Fruit fly (Drosophila melanogaster): ENCODE results near the gene Nca.

The Nca gene

DNA sequence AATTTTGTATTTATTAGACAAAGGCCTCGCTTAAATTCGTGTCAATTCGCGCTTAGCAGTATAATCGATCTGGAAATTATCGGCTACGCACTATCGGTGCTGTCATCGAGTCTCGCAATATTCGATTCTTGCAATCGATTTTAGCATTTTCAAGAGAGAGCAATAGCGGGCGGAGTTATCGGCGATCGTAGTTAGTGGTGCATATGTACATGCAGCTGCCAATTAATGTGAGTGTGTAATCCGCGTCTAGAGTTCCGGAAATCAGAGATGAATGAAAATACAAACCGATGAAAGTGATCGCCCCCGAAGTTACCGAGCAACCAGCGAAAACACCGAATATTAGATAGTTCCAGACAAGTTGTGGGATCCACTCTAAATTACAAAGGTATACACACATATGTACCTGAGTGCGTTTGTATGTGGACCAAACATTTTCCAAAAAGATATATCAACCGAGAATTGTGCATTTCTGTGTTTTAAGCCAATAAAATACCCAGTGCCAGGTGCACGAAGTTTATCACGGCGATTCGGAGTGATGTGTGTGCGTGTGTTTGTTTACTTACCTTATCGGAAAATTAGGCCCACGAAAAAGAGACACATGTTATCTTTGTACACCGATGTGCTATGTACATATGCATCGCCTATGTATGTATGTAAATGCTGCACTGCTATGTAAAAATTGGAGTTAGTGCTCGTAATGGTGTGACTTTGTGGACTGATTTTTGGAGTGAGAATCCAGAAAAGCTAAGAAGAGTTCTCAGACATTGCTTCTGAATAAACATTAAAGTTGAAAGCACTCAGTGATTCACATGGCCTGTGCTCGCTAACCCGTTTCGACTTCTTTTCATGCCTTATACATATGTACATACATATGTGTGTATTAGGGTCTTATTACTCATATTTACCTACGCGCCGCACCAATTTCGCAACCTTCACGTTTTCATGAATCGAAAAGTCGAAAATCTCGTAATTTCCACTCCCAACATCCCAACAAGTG, 14.9 kb downstream of the Nca start:
- TF ChIP-seq CG6792 (GFP tag; optimal IDR thresholded peaks at IDR 0.05) (no peak), Eip78C (GFP tag) (no peak), lz (GFP tag; optimal IDR thresholded peaks at IDR 0.05) (no peak), Eip93F (GFP tag; optimal IDR thresholded peaks at IDR 0.05) (no peak), fkh (GFP tag; optimal IDR thresholded peaks at IDR 0.05) (peak; percentile 87), CG8119 (GFP tag; IDR thresholded peaks at IDR 0.05) (no peak)

DNA sequence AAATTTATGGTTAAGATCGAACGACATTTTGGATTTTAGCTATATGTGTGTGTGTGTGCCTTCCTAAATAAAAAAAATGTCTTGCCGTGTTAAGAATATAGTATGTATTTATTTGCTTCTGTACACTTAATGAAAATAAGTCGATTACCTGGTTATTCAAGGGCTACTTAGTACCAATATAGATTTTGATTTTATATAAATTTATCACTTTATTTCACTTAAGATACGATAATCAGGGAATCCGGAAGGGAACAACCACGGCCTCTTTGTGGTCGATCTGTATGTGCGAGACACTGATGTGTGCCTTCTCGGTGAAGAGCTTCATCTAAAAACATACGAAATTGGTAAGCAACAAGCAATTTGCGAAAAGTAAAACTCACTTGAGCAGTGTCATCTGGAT, 36.0 kb downstream of the Nca start, which contains the start of gene CG14183:
CG14183 (minus strand) TSS at position 101 of the 400 bp plus-strand sequence.
- TF ChIP-seq Sox15 (GFP tag; optimal IDR thresholded peaks at IDR 0.05) (no peak), CG6808 (GFP tag; optimal IDR thresholded peaks at IDR 0.05) (no peak), CG11902 (GFP tag; optimal IDR thresholded peaks at IDR 0.05) (no peak), CG32006 (GFP tag; optimal IDR thresholded peaks at IDR 0.05) (no peak), lz (GFP tag; optimal IDR thresholded peaks at IDR 0.05) (no peak), eg (GFP tag; IDR thresholded peaks at IDR 0.05) (no peak), CG10631 (GFP tag; optimal IDR thresholded peaks at IDR 0.05) (no peak), Sox102F (GFP tag; optimal IDR thresholded peaks at IDR 0.05) (no peak), CG15336 (GFP tag; IDR thresholded peaks at IDR 0.05) (no peak), Sox14 (GFP tag; optimal IDR thresholded peaks at IDR 0.05) (no peak), Blimp-1 (GFP tag; optimal IDR thresholded peaks at IDR 0.05) (no peak), CG6854 (GFP tag; optimal IDR thresholded peaks at IDR 0.05) (no peak), CG8632 (GFP tag; optimal IDR thresholded peaks at IDR 0.05) (no peak), CG6792 (GFP tag; optimal IDR thresholded peaks at IDR 0.05) (no peak), CG31627 (GFP tag; optimal IDR thresholded peaks at IDR 0.05) (no peak), Hr4 (GFP tag; optimal IDR thresholded peaks at IDR 0.05) (no peak), dsx (GFP tag; optimal IDR thresholded peaks at IDR 0.05; ENCODE audit: poor library complexity, severe bottlenecking) (no peak), vri (GFP tag; optimal IDR thresholded peaks at IDR 0.05) (no peak), Lpt (GFP tag; optimal IDR thresholded peaks at IDR 0.05) (no peak)

DNA sequence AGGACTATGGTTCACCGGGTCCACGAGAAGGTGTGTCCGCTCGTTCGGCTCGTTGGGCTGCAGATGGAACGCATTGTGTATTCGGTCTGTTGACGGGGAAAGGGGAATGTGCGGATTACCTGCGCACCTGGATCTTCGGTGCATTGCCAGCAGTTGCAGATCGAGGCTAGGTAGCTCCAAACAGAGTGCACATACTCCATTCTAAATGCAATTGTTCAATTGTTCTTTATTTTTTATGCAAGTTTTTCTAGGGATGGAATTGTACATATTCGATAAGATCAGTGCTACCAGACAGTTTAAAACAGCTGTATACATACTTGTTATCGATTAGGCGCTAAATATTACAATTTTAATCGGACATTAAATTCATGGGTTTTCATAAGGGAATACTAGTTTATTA, 37.1 kb downstream of the Nca start, which contains the start of gene Lamtor1:
Lamtor1 (minus strand) TSS at position 268 of the 400 bp plus-strand sequence.
- TF ChIP-seq CG16779 (tag; optimal IDR thresholded peaks at IDR 0.05) (no peak), CG6808 (GFP tag; optimal IDR thresholded peaks at IDR 0.05) (no peak)

DNA sequence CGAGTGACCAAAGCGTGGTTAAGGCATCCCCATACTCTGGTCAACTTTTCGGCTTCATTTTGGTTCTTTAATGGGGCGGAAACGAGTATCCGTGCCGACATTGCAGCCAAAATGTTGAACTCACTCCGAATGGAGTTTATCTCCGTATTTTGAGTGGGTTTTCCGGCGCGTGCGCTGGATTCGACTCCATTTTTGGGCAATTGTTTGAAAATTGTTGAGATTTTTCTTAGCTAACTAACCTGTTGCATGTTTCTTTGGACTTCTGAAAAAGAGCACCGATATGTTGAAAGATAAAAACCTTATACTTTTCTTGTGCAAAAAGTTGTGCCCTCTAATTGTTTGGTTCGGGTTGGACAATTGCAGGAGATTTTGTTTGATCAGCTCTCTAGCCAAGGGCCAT, 44.9 kb downstream of the Nca start:
- TF ChIP-seq esn (GFP tag; optimal IDR thresholded peaks at IDR 0.05) (no peak), salr (GFP tag; optimal IDR thresholded peaks at IDR 0.05) (no peak), Smox (GFP tag; optimal IDR thresholded peaks at IDR 0.05) (no peak), CG10669 (GFP tag; optimal IDR thresholded peaks at IDR 0.05) (no peak), Blimp-1 (GFP tag; optimal IDR thresholded peaks at IDR 0.05) (no peak), pdm3 (GFP tag; optimal IDR thresholded peaks at IDR 0.05) (no peak), CG6792 (GFP tag; optimal IDR thresholded peaks at IDR 0.05) (no peak), Eip75B (GFP tag; optimal IDR thresholded peaks at IDR 0.05) (no peak), CG11902 (GFP tag; optimal IDR thresholded peaks at IDR 0.05) (no peak), Met (GFP tag; optimal IDR thresholded peaks at IDR 0.05) (no peak), ss (GFP tag; optimal IDR thresholded peaks at IDR 0.05) (no peak), Gug (GFP tag; IDR thresholded peaks at IDR 0.05) (no peak), CG10631 (GFP tag; optimal IDR thresholded peaks at IDR 0.05) (no peak)

Measured in whole organism, prepupa.